Worm (Caenorhabditis elegans) whole organism, L3 larva: Measurements from ENCODE around the gene tap-1.

Experiments used
- fkh-10 ChIP-seq: sonication (generic microtip); optimal IDR thresholded peaks from 2 replicates; lab custom pipeline; 2017; ENCODE audit warnings: missing biosample characterization, missing genetic modification reagents, missing genetic modification characterization
- lin-39 ChIP-seq: fragments of 150-350 bp; optimal IDR thresholded peaks from 2 replicates; lab custom pipeline; 2018; ENCODE audit warnings: missing biosample characterization, missing genetic modification reagents, missing genetic modification characterization
- mml-1 ChIP-seq: fragments of 150-350 bp; sonication (generic microtip); optimal IDR thresholded peaks from 3 replicates; lab custom pipeline; 2014; ENCODE audit warnings: missing biosample characterization, missing genetic modification characterization
- nhr-237 ChIP-seq: fragments of 150-350 bp; optimal IDR thresholded peaks from 2 replicates; lab custom pipeline; 2014; ENCODE audit warnings: missing biosample characterization, missing genetic modification characterization
- nhr-25 ChIP-seq: sonication (generic microtip); optimal IDR thresholded peaks from 2 replicates; lab custom pipeline; 2017; ENCODE audit warnings: missing biosample characterization, missing genetic modification characterization
- skn-1 ChIP-seq: fragments of 150-350 bp; optimal IDR thresholded peaks from 2 replicates; lab custom pipeline; 2014; ENCODE audit warnings: missing biosample characterization, missing genetic modification characterization
- snpc-4 ChIP-seq: fragments of 150-350 bp; optimal IDR thresholded peaks from 2 replicates; lab custom pipeline; 2014; ENCODE audit warnings: missing biosample characterization, missing genetic modification characterization
- unc-39 ChIP-seq: sonication (generic microtip); optimal IDR thresholded peaks from 4 replicates; lab custom pipeline; 2017; ENCODE audit warnings: missing biosample characterization, missing genetic modification characterization
- ztf-11 ChIP-seq: fragments of 150-350 bp; optimal IDR thresholded peaks from 2 replicates; lab custom pipeline; 2014; ENCODE audit warnings: missing biosample characterization, missing genetic modification characterization

DNA sequence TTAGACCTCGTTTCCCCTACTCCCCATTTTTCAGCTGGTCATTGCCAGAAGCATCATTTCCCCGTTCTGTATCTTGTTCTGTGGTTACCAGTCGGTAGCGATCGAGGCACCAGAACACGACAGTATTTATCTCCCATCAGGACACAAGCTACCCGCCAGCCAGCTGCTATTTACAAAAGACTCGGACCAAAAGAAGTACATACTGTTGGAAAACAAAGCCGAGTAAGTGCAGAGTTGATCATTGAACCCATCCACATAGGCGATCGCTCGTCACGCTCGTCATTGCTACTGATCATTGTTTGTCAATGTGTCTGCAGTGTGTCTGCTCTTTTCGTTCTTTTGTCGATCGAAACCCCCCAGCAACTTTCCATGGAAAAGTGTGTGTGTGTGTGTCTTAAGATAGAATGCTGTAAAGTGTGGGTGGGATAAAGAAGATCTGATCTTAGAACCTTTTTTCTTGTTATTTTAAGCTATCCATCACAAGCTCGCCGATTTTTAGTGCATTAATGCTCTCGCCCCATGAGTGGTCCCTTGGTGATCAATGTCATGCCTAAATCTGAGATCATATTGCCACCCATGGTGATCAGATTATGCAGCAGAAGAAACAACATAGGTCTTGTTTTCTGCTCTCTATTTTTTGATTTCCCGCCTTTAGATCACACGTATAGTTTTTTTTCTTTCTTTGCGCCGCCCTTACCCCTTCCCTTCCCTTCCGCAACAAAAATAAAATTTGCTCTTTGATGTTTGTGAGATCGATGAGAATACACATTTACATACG is 29.7 kb upstream of the tap-1 start:
- no peak for TF ChIP-seq fkh-10 (GFP tag; lab: Kevin White, UChicago)
- no peak for TF ChIP-seq nhr-237 (tag; lab: Kevin White, UChicago)
- no peak for TF ChIP-seq mml-1 (tag; lab: Kevin White, UChicago)
- TF ChIP-seq snpc-4 (tag; lab: Kevin White, UChicago): no peak
- no peak for TF ChIP-seq nhr-25
- TF ChIP-seq unc-39 (tag; lab: Kevin White, UChicago): no peak
- TF ChIP-seq lin-39 (tag; lab: Kevin White, UChicago): peak; percentile 27
- no peak for TF ChIP-seq skn-1
- no peak for TF ChIP-seq ztf-11
